Worm (Caenorhabditis elegans) whole organism, young adult: ENCODE data around the gene Y46G5A.18.

Source experiments
- B0035.1 ChIP-seq: sonication (generic microtip); optimal IDR thresholded peaks from 2 replicates; lab custom pipeline; 2016; ENCODE audit warnings: missing genetic modification characterization, mild to moderate bottlenecking, missing compliant biosample characterization, missing genotype, missing genetic modification reagents
- B0336.3 ChIP-seq: fragments of 200-800 bp; sonication (Bioruptor generic); IDR thresholded peaks from 2 replicates; pipeline ENCODE4 v1.3.6; 2022; ENCODE audit warnings: missing genetic modification characterization, missing compliant biosample characterization
- C17E4.6 ChIP-seq: fragments of 200-800 bp; sonication (Bioruptor generic); IDR thresholded peaks from 2 replicates; pipeline ENCODE4 v1.3.6; 2022; ENCODE audit warnings: missing genetic modification reagents, missing genetic modification characterization, missing compliant biosample characterization
- F33H1.4 ChIP-seq: fragments of 200-800 bp; sonication (Bioruptor generic); IDR thresholded peaks from 2 replicates; pipeline ENCODE4 v1.3.6; 2022; ENCODE audit warnings: missing genetic modification reagents, missing genetic modification characterization, missing compliant biosample characterization
- F37B4.10 ChIP-seq: fragments of 200-800 bp; sonication (Bioruptor generic); IDR thresholded peaks from 2 replicates; pipeline ENCODE4 v1.3.6; 2022; ENCODE audit warnings: missing genetic modification characterization, missing compliant biosample characterization
- F49E8.2 ChIP-seq: sonication (generic microtip); optimal IDR thresholded peaks from 3 replicates; lab custom pipeline; 2017; ENCODE audit warnings: missing genetic modification characterization, mild to moderate bottlenecking, missing compliant biosample characterization, antibody characterized with exemption, moderate library complexity; ENCODE audit not compliant: insufficient read depth
- K12H6.12 ChIP-seq: fragments of 200-800 bp; sonication (Bioruptor generic); optimal IDR thresholded peaks from 2 replicates; lab custom pipeline; 2018; ENCODE audit warnings: mild to moderate bottlenecking, missing genetic modification characterization, missing compliant biosample characterization
- T26A5.8 ChIP-seq: sonication (generic microtip); optimal IDR thresholded peaks from 2 replicates; lab custom pipeline; 2016; ENCODE audit warnings: missing genetic modification characterization, missing compliant biosample characterization
- akir-1 ChIP-seq: fragments of 200-800 bp; sonication (Bioruptor generic); optimal IDR thresholded peaks from 2 replicates; lab custom pipeline; 2018; ENCODE audit warnings: mild to moderate bottlenecking, missing genetic modification characterization, moderate library complexity, missing compliant biosample characterization
- attf-3 ChIP-seq: fragments of 200-800 bp; sonication (Bioruptor generic); conservative IDR thresholded peaks from 2 replicates; pipeline ENCODE4 v1.3.6; 2022; ENCODE audit warnings: missing genetic modification reagents, missing genetic modification characterization, missing compliant biosample characterization
- attf-5 ChIP-seq: fragments of 200-800 bp; sonication (Bioruptor generic); optimal IDR thresholded peaks from 2 replicates; lab custom pipeline; 2018; ENCODE audit warnings: mild to moderate bottlenecking, missing genetic modification characterization, missing compliant biosample characterization
- attf-6 ChIP-seq: fragments of 200-800 bp; sonication (Bioruptor generic); IDR thresholded peaks from 2 replicates; pipeline ENCODE4 v1.3.6; 2022; ENCODE audit warnings: missing genetic modification reagents, missing genetic modification characterization, missing compliant biosample characterization
- cebp-1 ChIP-seq, 2 experiments: fragments of 200-800 bp in 1 of 2; sonication (Bioruptor generic) in 1 of 2; sonication (generic microtip) in 1 of 2; IDR thresholded peaks in 1 of 2; optimal IDR thresholded peaks in 1 of 2; 2 replicates each; pipeline versions ENCODE4 v1.3.6 to Lab custom; 2017 to 2022; ENCODE audit warnings: missing compliant biosample characterization in 2 of 2, missing genetic modification characterization in 2 of 2, mild to moderate bottlenecking in 1 of 2, missing genetic modification reagents in 1 of 2, moderate library complexity in 1 of 2
- die-1 ChIP-seq: sonication (generic microtip); optimal IDR thresholded peaks from 2 replicates; lab custom pipeline; 2016; ENCODE audit warnings: missing genotype, mild to moderate bottlenecking, missing genetic modification characterization, missing compliant biosample characterization
- efl-1 ChIP-seq: fragments of 150-350 bp; optimal IDR thresholded peaks from 2 replicates; lab custom pipeline; 2014; ENCODE audit warnings: missing biosample characterization, missing genetic modification reagents, missing genetic modification characterization
- egl-18 ChIP-seq: fragments of 200-800 bp; sonication (Bioruptor generic); IDR thresholded peaks from 2 replicates; pipeline ENCODE4 v1.3.6; 2022; ENCODE audit warnings: missing genetic modification reagents, missing genetic modification characterization, missing compliant biosample characterization
- ekl-4 ChIP-seq: fragments of 200-800 bp; sonication (Bioruptor generic); IDR thresholded peaks from 2 replicates; pipeline ENCODE4 v1.3.6; 2022; ENCODE audit warnings: missing genetic modification reagents, missing genetic modification characterization, missing compliant biosample characterization
- ets-4 ChIP-seq: fragments of 200-800 bp; sonication (Bioruptor generic); optimal IDR thresholded peaks from 2 replicates; lab custom pipeline; 2018; ENCODE audit warnings: mild to moderate bottlenecking, missing genetic modification characterization, missing compliant biosample characterization
- gei-17 ChIP-seq: fragments of 200-800 bp; sonication (Bioruptor generic); optimal IDR thresholded peaks from 2 replicates; lab custom pipeline; 2018; ENCODE audit warnings: mild to moderate bottlenecking, missing genetic modification characterization, missing compliant biosample characterization
- hlh-12 ChIP-seq: sonication (generic microtip); optimal IDR thresholded peaks from 2 replicates; lab custom pipeline; 2016; ENCODE audit warnings: missing genetic modification characterization, missing compliant biosample characterization
- hmg-1.2 ChIP-seq: fragments of 200-800 bp; sonication (Bioruptor generic); IDR thresholded peaks from 2 replicates; pipeline ENCODE4 v1.3.6; 2022; ENCODE audit warnings: missing genetic modification reagents, missing genetic modification characterization, missing compliant biosample characterization
- lag-1 ChIP-seq: fragments of 200-800 bp; sonication (Bioruptor generic); IDR thresholded peaks from 2 replicates; pipeline ENCODE4 v1.3.6; 2022; ENCODE audit warnings: missing genetic modification reagents, missing genetic modification characterization, missing compliant biosample characterization
- let-607 ChIP-seq, 2 experiments: fragments of 200-800 bp in 1 of 2; sonication (Bioruptor generic) in 1 of 2; sonication (generic microtip) in 1 of 2; optimal IDR thresholded peaks; 2 replicates each; lab custom pipeline; 2016 to 2018; ENCODE audit warnings: mild to moderate bottlenecking in 2 of 2, missing compliant biosample characterization in 2 of 2, missing genetic modification characterization in 2 of 2, moderate library complexity in 2 of 2, missing genotype in 1 of 2
- lin-26 ChIP-seq: fragments of 200-800 bp; sonication (Bioruptor generic); IDR thresholded peaks from 2 replicates; pipeline ENCODE4 v1.3.6; 2022; ENCODE audit warnings: missing genetic modification reagents, missing genetic modification characterization, missing compliant biosample characterization
- lin-54 ChIP-seq: fragments of 200-800 bp; sonication (Bioruptor generic); optimal IDR thresholded peaks from 2 replicates; lab custom pipeline; 2018; ENCODE audit warnings: mild to moderate bottlenecking, missing genetic modification characterization, missing compliant biosample characterization
- lsl-1 ChIP-seq: fragments of 200-800 bp; sonication (Bioruptor generic); optimal IDR thresholded peaks from 2 replicates; lab custom pipeline; 2018; ENCODE audit warnings: mild to moderate bottlenecking, missing genetic modification characterization, moderate library complexity, missing compliant biosample characterization
- madf-3 ChIP-seq: fragments of 200-800 bp; sonication (Bioruptor generic); IDR thresholded peaks from 2 replicates; pipeline ENCODE4 v1.3.6; 2022; ENCODE audit warnings: missing genetic modification reagents, missing genetic modification characterization, missing compliant biosample characterization
- madf-6 ChIP-seq: fragments of 200-800 bp; sonication (Bioruptor generic); IDR thresholded peaks from 2 replicates; pipeline ENCODE4 v1.3.6; 2022; ENCODE audit warnings: missing genetic modification reagents, missing genetic modification characterization, missing compliant biosample characterization
- madf-8 ChIP-seq: fragments of 200-800 bp; sonication (Bioruptor generic); conservative IDR thresholded peaks from 2 replicates; pipeline ENCODE4 v1.3.6; 2022; ENCODE audit warnings: missing genetic modification reagents, missing genetic modification characterization, missing compliant biosample characterization
- mcd-1 ChIP-seq: fragments of 200-800 bp; sonication (Bioruptor generic); IDR thresholded peaks from 2 replicates; pipeline ENCODE4 v1.3.6; 2022; ENCODE audit warnings: missing genetic modification reagents, missing genetic modification characterization, missing compliant biosample characterization
- mel-28 ChIP-seq: sonication (generic microtip); optimal IDR thresholded peaks from 2 replicates; lab custom pipeline; 2016; ENCODE audit warnings: borderline replicate concordance, mild to moderate bottlenecking, missing genetic modification characterization, missing compliant biosample characterization
- nfya-2 ChIP-seq: fragments of 200-800 bp; sonication (Bioruptor generic); IDR thresholded peaks from 2 replicates; pipeline ENCODE4 v1.3.6; 2022; ENCODE audit warnings: missing genetic modification reagents, missing genetic modification characterization, missing compliant biosample characterization
- nhr-179 ChIP-seq: sonication (generic microtip); optimal IDR thresholded peaks from 2 replicates; lab custom pipeline; 2016; ENCODE audit warnings: mild to moderate bottlenecking, missing genetic modification characterization, missing compliant biosample characterization
- pbrm-1 ChIP-seq: fragments of 200-800 bp; sonication (Bioruptor generic); IDR thresholded peaks from 2 replicates; pipeline ENCODE4 v1.3.6; 2022; ENCODE audit warnings: missing genetic modification reagents, missing genetic modification characterization, missing compliant biosample characterization
- rcor-1 ChIP-seq: fragments of 200-800 bp; sonication (Bioruptor generic); IDR thresholded peaks from 2 replicates; pipeline ENCODE4 v1.3.6; 2022; ENCODE audit warnings: missing genetic modification reagents, missing genetic modification characterization, missing compliant biosample characterization
- repo-1 ChIP-seq: sonication (generic microtip); optimal IDR thresholded peaks from 2 replicates; lab custom pipeline; 2017; ENCODE audit warnings: mild to moderate bottlenecking, missing genetic modification characterization, missing compliant biosample characterization
- snpc-1.3 ChIP-seq: sonication (generic microtip); optimal IDR thresholded peaks from 2 replicates; lab custom pipeline; 2017; ENCODE audit warnings: missing genetic modification characterization, mild to moderate bottlenecking, missing compliant biosample characterization, antibody characterized with exemption, moderate library complexity, missing genotype, missing genetic modification reagents; ENCODE audit not compliant: insufficient read depth
- snpc-3.4 ChIP-seq: sonication (generic microtip); optimal IDR thresholded peaks from 2 replicates; lab custom pipeline; 2017; ENCODE audit warnings: missing genetic modification characterization, mild to moderate bottlenecking, missing compliant biosample characterization, antibody characterized with exemption, moderate library complexity, missing genotype, missing genetic modification reagents
- somi-1 ChIP-seq: fragments of 200-800 bp; sonication (Bioruptor generic); optimal IDR thresholded peaks from 2 replicates; lab custom pipeline; 2018; ENCODE audit warnings: mild to moderate bottlenecking, missing genetic modification characterization, missing compliant biosample characterization
- tbp1 ChIP-seq: fragments of 200-800 bp; sonication (Bioruptor generic); optimal IDR thresholded peaks from 2 replicates; lab custom pipeline; 2018; ENCODE audit warnings: mild to moderate bottlenecking, missing genetic modification characterization, missing compliant biosample characterization
- tbx-9 ChIP-seq: sonication (generic microtip); optimal IDR thresholded peaks from 2 replicates; lab custom pipeline; 2016; ENCODE audit warnings: borderline replicate concordance, missing genetic modification characterization, inconsistent platforms, missing compliant biosample characterization
- tlf-1 ChIP-seq: fragments of 200-800 bp; sonication (Bioruptor generic); optimal IDR thresholded peaks from 2 replicates; lab custom pipeline; 2018; ENCODE audit warnings: mild to moderate bottlenecking, missing genetic modification characterization, missing compliant biosample characterization
- unc-130 ChIP-seq: sonication (generic microtip); optimal IDR thresholded peaks from 2 replicates; lab custom pipeline; 2016; ENCODE audit warnings: missing genetic modification reagents, missing genetic modification characterization, missing compliant biosample characterization
- ztf-25 ChIP-seq: fragments of 200-800 bp; sonication (Bioruptor generic); IDR thresholded peaks from 2 replicates; pipeline ENCODE4 v1.3.6; 2022; ENCODE audit warnings: missing genetic modification reagents, missing genetic modification characterization, missing compliant biosample characterization

The Y46G5A.18 gene

DNA sequence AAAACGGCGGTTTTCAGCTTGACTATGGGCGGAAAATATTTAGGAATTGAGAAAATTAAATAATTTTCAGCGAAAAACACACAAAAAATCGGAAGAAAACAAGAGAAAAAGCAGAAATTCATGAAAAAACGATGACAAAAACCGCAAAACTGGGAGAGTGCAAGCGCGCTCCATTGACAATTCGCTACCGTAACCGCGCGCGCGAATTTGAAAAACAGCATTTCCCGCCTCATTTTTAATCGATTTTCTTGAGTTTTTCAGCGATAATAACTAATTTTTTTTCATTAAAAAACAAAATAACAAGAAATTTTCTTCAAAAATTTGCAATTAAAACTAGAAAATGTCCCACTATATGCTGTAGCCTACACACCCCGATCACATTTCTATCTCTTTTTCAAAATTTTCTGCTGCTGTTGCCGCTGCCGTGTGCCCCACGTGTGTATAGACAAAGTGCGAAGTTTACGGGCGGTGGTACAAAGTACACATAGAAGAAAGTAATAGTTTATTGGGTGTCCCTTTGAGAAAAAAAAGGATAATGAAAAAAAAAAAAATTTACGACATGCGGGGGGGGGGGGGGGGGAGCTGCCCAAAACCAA is 5.0 kb downstream of the Y46G5A.18 start (continued):
- TF ChIP-seq K12H6.12 (tag; lab: Kevin White, UChicago) (no peak), tbx-9 (tag; lab: Kevin White, UChicago) (no peak), attf-3 (GFP tag; lab: Robert Waterston, UW) (0 out of 2 replicates have a peak, but pooled peaks have one; percentile 57), B0035.1 (tag; lab: Kevin White, UChicago) (no peak), madf-8 (peak; percentile 91), repo-1 (tag; lab: Kevin White, UChicago) (no peak), tbp1 (GFP tag; lab: Kevin White, UChicago) (peak; percentile 28), cebp-1 (GFP tag; IDR thresholded peaks at IDR 0.05; lab: Robert Waterston, UW) (no peak), cebp-1 (tag; optimal IDR thresholded peaks at IDR 0.05; lab: Kevin White, UChicago) (peak; percentile 36), unc-130 (GFP tag; lab: Kevin White, UChicago) (peak; percentile 38), lin-54 (GFP tag; lab: Kevin White, UChicago) (peak; percentile 98), snpc-1.3 (tag; lab: Kevin White, UChicago) (peak; percentile 50), akir-1 (GFP tag; lab: Kevin White, UChicago) (no peak), lsl-1 (GFP tag; lab: Kevin White, UChicago) (peak; percentile 97), F33H1.4 (peak; percentile 84), attf-6 (GFP tag; lab: Robert Waterston, UW) (no peak), madf-6 (GFP tag; lab: Robert Waterston, UW) (peak; percentile 97), tlf-1 (GFP tag; lab: Kevin White, UChicago) (peak; percentile 38), gei-17 (GFP tag; lab: Kevin White, UChicago) (no peak), nhr-179 (tag; lab: Kevin White, UChicago) (no peak), pbrm-1 (peak; percentile 44), mcd-1 (GFP tag; lab: Robert Waterston, UW) (peak; percentile 97), snpc-3.4 (tag; lab: Kevin White, UChicago) (peak; percentile 75), hmg-1.2 (peak; percentile 54), ekl-4 (peak; percentile 77), attf-5 (GFP tag; lab: Kevin White, UChicago) (peak; percentile 14), ets-4 (GFP tag; lab: Kevin White, UChicago) (no peak), hlh-12 (no peak), efl-1 (GFP tag; lab: Kevin White, UChicago) (peak; percentile 98), let-607 (tag; optimal IDR thresholded peaks at IDR 0.05; lab: Kevin White, UChicago) (no peak), lag-1 (GFP tag; lab: Robert Waterston, UW) (no peak), egl-18 (GFP tag; lab: Robert Waterston, UW) (no peak), mel-28 (no peak), die-1 (no peak), somi-1 (GFP tag; lab: Kevin White, UChicago) (no peak), C17E4.6 (GFP tag; lab: Robert Waterston, UW) (0 out of 2 replicates have a peak, but pooled peaks have one; percentile 33), ztf-25 (GFP tag; lab: Robert Waterston, UW) (no peak), madf-3 (0 out of 2 replicates have a peak, but pooled peaks have one; percentile 57), F37B4.10 (GFP tag; lab: Robert Waterston, UW) (no peak), T26A5.8 (tag; lab: Kevin White, UChicago) (no peak), B0336.3 (GFP tag; lab: Robert Waterston, UW) (peak; percentile 54), F49E8.2 (tag; lab: Kevin White, UChicago) (peak; percentile 49), nfya-2 (GFP tag; lab: Robert Waterston, UW) (no peak), rcor-1 (GFP tag; lab: Robert Waterston, UW) (peak; percentile 81), lin-26 (GFP tag; lab: Robert Waterston, UW) (no peak)
